Fruit fly (Drosophila melanogaster): ENCODE data around the gene CG33116.

CG33116 gene

dm6 chr2L:19484539-19484938, 48.7 kb upstream of the CG33116 start, which contains the start of the genes CG10195 and CG13084 (continued):
- TF ChIP-seq unpg (GFP tag; optimal IDR thresholded peaks at IDR 0.05), result no peak
- TF ChIP-seq CG10959 (GFP tag; IDR thresholded peaks at IDR 0.05), result no peak
- TF ChIP-seq Oaz (GFP tag; IDR thresholded peaks at IDR 0.05), result no peak
- TF ChIP-seq Trl (optimal IDR thresholded peaks at IDR 0.05), result no peak
- no peak for TF ChIP-seq Trl (GFP tag; optimal IDR thresholded peaks at IDR 0.05)
- no peak for TF ChIP-seq pros (GFP tag; optimal IDR thresholded peaks at IDR 0.05)
- TF ChIP-seq Lpt (GFP tag; optimal IDR thresholded peaks at IDR 0.05), result no peak
- TF ChIP-seq nau (GFP tag; optimal IDR thresholded peaks at IDR 0.05), result no peak
- TF ChIP-seq B-H2 (GFP tag; optimal IDR thresholded peaks at IDR 0.05), result no peak
- TF ChIP-seq CG33213 (GFP tag; optimal IDR thresholded peaks at IDR 0.05), result no peak
- no peak for TF ChIP-seq CG33557 (GFP tag; optimal IDR thresholded peaks at IDR 0.05)
- peak; percentile 44; the same call in 2 of the 3 replicates for TF ChIP-seq Doc3 (GFP tag; IDR thresholded peaks at IDR 0.05; ENCODE audit: partially characterized antibody)
- no peak for TF ChIP-seq tx (GFP tag; optimal IDR thresholded peaks at IDR 0.05)
- TF ChIP-seq kah (GFP tag; optimal IDR thresholded peaks at IDR 0.05), result peak; percentile 3
- TF ChIP-seq peb (GFP tag; IDR thresholded peaks at IDR 0.05), result no peak
- no peak for TF ChIP-seq grau (tag; optimal IDR thresholded peaks at IDR 0.05)
- TF ChIP-seq CG13296 (GFP tag; optimal IDR thresholded peaks at IDR 0.05), result no peak
- TF ChIP-seq nerfin-1 (tag; optimal IDR thresholded peaks at IDR 0.05), result no peak
- TF ChIP-seq CG14667 (GFP tag; IDR thresholded peaks at IDR 0.05), result no peak
- peak; percentile 53 for TF ChIP-seq CG2116 (GFP tag; optimal IDR thresholded peaks at IDR 0.05)
- no peak for TF ChIP-seq CG31365 (tag; optimal IDR thresholded peaks at IDR 0.05)
- no peak for TF ChIP-seq Meics (GFP tag; optimal IDR thresholded peaks at IDR 0.05)
- TF ChIP-seq CG17912 (GFP tag; optimal IDR thresholded peaks at IDR 0.05), result no peak
- no peak for TF ChIP-seq abd-A (tag; optimal IDR thresholded peaks at IDR 0.05)
- TF ChIP-seq onecut (GFP tag; IDR thresholded peaks at IDR 0.05), result no peak
- TF ChIP-seq Sry-δ (GFP tag; optimal IDR thresholded peaks at IDR 0.05), result peak; percentile 10
- TF ChIP-seq zfh1 (GFP tag; IDR thresholded peaks at IDR 0.05), result no peak
- no peak for TF ChIP-seq CG4707 (GFP tag; optimal IDR thresholded peaks at IDR 0.05)
- TF ChIP-seq CG3163 (GFP tag; optimal IDR thresholded peaks at IDR 0.05), result no peak
- no peak for TF ChIP-seq en (GFP tag; optimal IDR thresholded peaks at IDR 0.05)
- TF ChIP-seq CG9727 (GFP tag; optimal IDR thresholded peaks at IDR 0.05), result no peak
- no peak for TF ChIP-seq CG15601 (tag; optimal IDR thresholded peaks at IDR 0.05)
- no peak for TF ChIP-seq seq (GFP tag; IDR thresholded peaks at IDR 0.05)
- no peak for TF ChIP-seq Gug (GFP tag; IDR thresholded peaks at IDR 0.05)
- no peak for TF ChIP-seq CG17328 (GFP tag; IDR thresholded peaks at IDR 0.05)
- TF ChIP-seq Mes4 (GFP tag; optimal IDR thresholded peaks at IDR 0.05), result no peak
- TF ChIP-seq CG6791 (GFP tag; IDR thresholded peaks at IDR 0.05; ENCODE audit: partially characterized antibody), result no peak
- no peak for TF ChIP-seq Jarid2 (GFP tag; optimal IDR thresholded peaks at IDR 0.05)
- peak; percentile 14 for TF ChIP-seq BEAF-32 (GFP tag; optimal IDR thresholded peaks at IDR 0.05)
- TF ChIP-seq CrebB (tag; optimal IDR thresholded peaks at IDR 0.05), result no peak
- no peak for TF ChIP-seq Hmr (GFP tag; optimal IDR thresholded peaks at IDR 0.05)
- TF ChIP-seq CG43689 (GFP tag; IDR thresholded peaks at IDR 0.05), result no peak
- no peak for TF ChIP-seq CG32767 (GFP tag; IDR thresholded peaks at IDR 0.05)
- TF ChIP-seq CoRest (tag; optimal IDR thresholded peaks at IDR 0.05), result no peak
- TF ChIP-seq Lim3 (GFP tag; IDR thresholded peaks at IDR 0.05), result no peak
- TF ChIP-seq Dp (GFP tag; optimal IDR thresholded peaks at IDR 0.05), result peak; percentile 80
- TF ChIP-seq CG4282 (GFP tag; optimal IDR thresholded peaks at IDR 0.05), result no peak
- no peak for TF ChIP-seq exex (tag; optimal IDR thresholded peaks at IDR 0.05)
- no peak for TF ChIP-seq Tbp (GFP tag; optimal IDR thresholded peaks at IDR 0.05)
- TF ChIP-seq CG1832 (GFP tag; optimal IDR thresholded peaks at IDR 0.05), result no peak
- no peak for TF ChIP-seq lmd (GFP tag; IDR thresholded peaks at IDR 0.05)
- TF ChIP-seq ttk (GFP tag; IDR thresholded peaks at IDR 0.05), result no peak
